Worm (Caenorhabditis elegans) whole organism, young adult: ENCODE results near the gene acy-2.

ENCODE experiments used
- F57C9.4 ChIP-seq: sonication (generic microtip); optimal IDR thresholded peaks from 2 replicates; lab custom pipeline; 2017; ENCODE audit warnings: mild to moderate bottlenecking, missing genetic modification characterization, missing compliant biosample characterization
- Y56A3A.18 ChIP-seq: fragments of 200-800 bp; sonication (Bioruptor generic); IDR thresholded peaks from 2 replicates; pipeline ENCODE4 v1.3.6; 2022; ENCODE audit warnings: missing genetic modification reagents, missing genetic modification characterization, missing compliant biosample characterization
- akir-1 ChIP-seq: fragments of 200-800 bp; sonication (Bioruptor generic); optimal IDR thresholded peaks from 2 replicates; lab custom pipeline; 2018; ENCODE audit warnings: mild to moderate bottlenecking, missing genetic modification characterization, moderate library complexity, missing compliant biosample characterization
- bed-2 ChIP-seq: fragments of 200-800 bp; sonication (Bioruptor generic); IDR thresholded peaks from 2 replicates; pipeline ENCODE4 v1.3.6; 2022; ENCODE audit warnings: missing genetic modification reagents, missing genetic modification characterization, missing compliant biosample characterization
- hrde-1 ChIP-seq: sonication (generic microtip); optimal IDR thresholded peaks from 2 replicates; lab custom pipeline; 2016; ENCODE audit warnings: missing genetic modification characterization, mild to moderate bottlenecking, missing compliant biosample characterization, moderate library complexity, missing genotype, missing genetic modification reagents, borderline replicate concordance
- let-526 ChIP-seq: fragments of 200-800 bp; sonication (Bioruptor generic); IDR thresholded peaks from 2 replicates; pipeline ENCODE4 v1.3.6; 2022; ENCODE audit warnings: missing genetic modification reagents, missing genetic modification characterization, missing compliant biosample characterization
- nfya-2 ChIP-seq: fragments of 200-800 bp; sonication (Bioruptor generic); IDR thresholded peaks from 2 replicates; pipeline ENCODE4 v1.3.6; 2022; ENCODE audit warnings: missing genetic modification reagents, missing genetic modification characterization, missing compliant biosample characterization
- nfyb-1 ChIP-seq: fragments of 200-800 bp; sonication (Bioruptor generic); IDR thresholded peaks from 2 replicates; pipeline ENCODE4 v1.3.6; 2022; ENCODE audit warnings: missing genetic modification reagents, missing genetic modification characterization, missing compliant biosample characterization
- nhr-90 ChIP-seq: sonication (generic microtip); optimal IDR thresholded peaks from 2 replicates; lab custom pipeline; 2016; ENCODE audit warnings: missing genotype, mild to moderate bottlenecking, missing genetic modification characterization, missing compliant biosample characterization
- pha-4 ChIP-seq: fragments of 150-350 bp; sonication (generic microtip); optimal IDR thresholded peaks from 2 replicates; lab custom pipeline; 2014; ENCODE audit warnings: missing biosample characterization, missing genetic modification reagents, missing genetic modification characterization
- tbp1 ChIP-seq: fragments of 200-800 bp; sonication (Bioruptor generic); optimal IDR thresholded peaks from 2 replicates; lab custom pipeline; 2018; ENCODE audit warnings: mild to moderate bottlenecking, missing genetic modification characterization, missing compliant biosample characterization
- unc-130 ChIP-seq: sonication (generic microtip); optimal IDR thresholded peaks from 2 replicates; lab custom pipeline; 2016; ENCODE audit warnings: missing genetic modification reagents, missing genetic modification characterization, missing compliant biosample characterization
- unc-62 ChIP-seq: fragments of 150-350 bp; optimal IDR thresholded peaks from 2 replicates; lab custom pipeline; 2014; ENCODE audit warnings: missing biosample characterization, missing genetic modification reagents, missing genetic modification characterization
- ztf-22 ChIP-seq: fragments of 200-800 bp; sonication (Bioruptor generic); optimal IDR thresholded peaks from 2 replicates; lab custom pipeline; 2018; ENCODE audit warnings: mild to moderate bottlenecking, missing genetic modification characterization, moderate library complexity, missing compliant biosample characterization

DNA sequence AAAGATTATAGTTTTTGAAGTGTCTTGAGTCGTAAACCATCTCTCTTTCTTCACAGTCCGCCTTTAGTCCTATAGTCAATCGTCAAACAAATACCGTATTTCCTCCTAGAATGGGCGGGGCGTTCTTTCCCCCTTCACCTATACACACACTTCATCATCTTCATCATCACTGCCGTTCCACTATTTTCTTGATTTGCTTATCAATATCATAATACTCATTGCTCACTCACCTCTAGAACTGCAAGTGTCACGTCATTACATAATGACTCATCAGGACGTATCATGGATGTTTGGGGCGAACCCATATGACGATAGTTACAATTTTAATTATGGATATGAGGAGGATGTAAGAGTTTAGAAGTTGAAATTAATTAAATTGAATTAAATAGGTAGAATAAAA, 34.8 kb downstream of the acy-2 start:
- TF ChIP-seq unc-62 (GFP tag; lab: Kevin White, UChicago), result no peak
- TF ChIP-seq Y56A3A.18, result no peak
- TF ChIP-seq pha-4 (tag; lab: Kevin White, UChicago), result no peak
- TF ChIP-seq bed-2 (GFP tag; lab: Robert Waterston, UW), result no peak
- TF ChIP-seq akir-1 (GFP tag; lab: Kevin White, UChicago), result no peak
- TF ChIP-seq unc-130 (GFP tag; lab: Kevin White, UChicago), result no peak
- no peak for TF ChIP-seq nfyb-1
- no peak for TF ChIP-seq ztf-22 (GFP tag; lab: Kevin White, UChicago)
- TF ChIP-seq F57C9.4, result no peak
- TF ChIP-seq hrde-1 (tag; lab: Kevin White, UChicago), result no peak
- no peak for TF ChIP-seq tbp1
- no peak for TF ChIP-seq nhr-90
- no peak for TF ChIP-seq let-526 (GFP tag; lab: Robert Waterston, UW)
- no peak for TF ChIP-seq nfya-2 (GFP tag; lab: Robert Waterston, UW)
